Fruit fly (Drosophila melanogaster) whole organism, embryonic: Measurements from ENCODE around the gene Calr.
A peak's percentile ranks its signal among the peaks of the same experiment; 100 is the strongest.

ENCODE experiments used
- Antp ChIP-seq: fragments of 200-800 bp; sonication (Bioruptor generic); optimal IDR thresholded peaks from 3 replicates; lab custom pipeline; 2016; ENCODE audit warnings: missing biosample characterization, missing genetic modification characterization
- Atf3 ChIP-seq: fragments of 200-800 bp; sonication (Bioruptor generic); optimal IDR thresholded peaks from 3 replicates; lab custom pipeline; 2016; ENCODE audit warnings: missing biosample characterization, missing genetic modification characterization
- B-H2 ChIP-seq: fragments of 200-800 bp; sonication (Bioruptor generic); optimal IDR thresholded peaks from 2 replicates; lab custom pipeline; 2018; ENCODE audit warnings: missing biosample characterization, mild to moderate bottlenecking, missing genetic modification characterization
- Bdp1 ChIP-seq: fragments of 200-800 bp; sonication (Bioruptor generic); optimal IDR thresholded peaks from 3 replicates; lab custom pipeline; 2016; ENCODE audit warnings: missing biosample characterization, missing genetic modification characterization
- Bteb2 ChIP-seq: fragments of 200-800 bp; sonication (Bioruptor generic); optimal IDR thresholded peaks from 2 replicates; lab custom pipeline; 2016; ENCODE audit warnings: missing biosample characterization, missing genetic modification characterization
- CG1024 ChIP-seq: fragments of 200-800 bp; sonication (Bioruptor generic); IDR thresholded peaks from 2 replicates; pipeline ENCODE4 v1.3.6; 2022; ENCODE audit warnings: missing biosample characterization, missing genetic modification characterization
- CG10431 ChIP-seq: fragments of 200-800 bp; sonication (Bioruptor generic); optimal IDR thresholded peaks from 3 replicates; lab custom pipeline; 2018; ENCODE audit warnings: missing biosample characterization, mild to moderate bottlenecking, missing genetic modification characterization
- CG10462 ChIP-seq: fragments of 200-800 bp; sonication (Bioruptor generic); optimal IDR thresholded peaks from 2 replicates; lab custom pipeline; 2016; ENCODE audit warnings: missing biosample characterization, missing genetic modification characterization
- CG11456 ChIP-seq: fragments of 200-800 bp; sonication (Bioruptor generic); IDR thresholded peaks from 3 replicates; pipeline ENCODE4 v1.3.6; 2022; ENCODE audit warnings: missing biosample characterization, missing genetic modification characterization
- CG11723 ChIP-seq: fragments of 200-800 bp; sonication (Bioruptor generic); optimal IDR thresholded peaks from 2 replicates; lab custom pipeline; 2017; ENCODE audit warnings: missing biosample characterization, mild to moderate bottlenecking, missing genetic modification characterization
- CG13123 ChIP-seq: fragments of 200-800 bp; sonication (Bioruptor generic); optimal IDR thresholded peaks from 2 replicates; lab custom pipeline; 2016; ENCODE audit warnings: missing biosample characterization, missing genetic modification characterization
- CG14050 ChIP-seq: fragments of 200-800 bp; sonication (Bioruptor generic); IDR thresholded peaks from 3 replicates; pipeline ENCODE4 v1.3.6; 2022; ENCODE audit warnings: missing biosample characterization, missing genetic modification characterization
- CG1529 ChIP-seq: fragments of 200-800 bp; sonication (Bioruptor generic); optimal IDR thresholded peaks from 3 replicates; lab custom pipeline; 2018; ENCODE audit warnings: missing biosample characterization, missing genetic modification characterization
- CG15514 ChIP-seq: fragments of 200-800 bp; sonication (Bioruptor generic); optimal IDR thresholded peaks from 3 replicates; lab custom pipeline; 2017; ENCODE audit warnings: missing biosample characterization, missing genetic modification characterization, mild to moderate bottlenecking, moderate library complexity, missing genetic modification reagents
- CG3407 ChIP-seq: fragments of 200-800 bp; sonication (Bioruptor generic); optimal IDR thresholded peaks from 2 replicates; lab custom pipeline; 2018; ENCODE audit warnings: missing biosample characterization, mild to moderate bottlenecking, missing genetic modification characterization
- CG6791 ChIP-seq: fragments of 200-800 bp; sonication (Bioruptor generic); IDR thresholded peaks from 3 replicates; pipeline ENCODE4 v1.3.6; 2022; ENCODE audit warnings: missing biosample characterization, missing genetic modification characterization; ENCODE audit not compliant: partially characterized antibody
- CG7963 ChIP-seq: fragments of 200-800 bp; sonication (Bioruptor generic); IDR thresholded peaks from 3 replicates; pipeline ENCODE4 v1.3.6; 2022; ENCODE audit warnings: missing biosample characterization, missing genetic modification characterization; ENCODE audit not compliant: partially characterized antibody
- CG9215 ChIP-seq: fragments of 200-800 bp; sonication (Bioruptor generic); IDR thresholded peaks from 2 replicates; pipeline ENCODE4 v1.3.6; 2022; ENCODE audit warnings: missing biosample characterization, missing genetic modification characterization
- CG9727 ChIP-seq: fragments of 200-800 bp; sonication (Bioruptor generic); optimal IDR thresholded peaks from 3 replicates; lab custom pipeline; 2017; ENCODE audit warnings: missing biosample characterization, mild to moderate bottlenecking, missing genetic modification characterization
- CG9932 ChIP-seq: fragments of 200-800 bp; sonication (Bioruptor generic); IDR thresholded peaks from 2 replicates; pipeline ENCODE4 v1.3.6; 2022; ENCODE audit warnings: missing biosample characterization, missing genetic modification characterization
- Dll ChIP-seq: fragments of 200-800 bp; sonication (Bioruptor generic); IDR thresholded peaks from 4 replicates; pipeline ENCODE4 v1.3.6; 2022; ENCODE audit warnings: missing biosample characterization, missing genetic modification characterization; ENCODE audit not compliant: partially characterized antibody
- Ets97D ChIP-seq: fragments of 200-800 bp; sonication (Bioruptor generic); optimal IDR thresholded peaks from 3 replicates; lab custom pipeline; 2016; ENCODE audit warnings: missing biosample characterization, missing genetic modification characterization
- Gug ChIP-seq: fragments of 200-800 bp; sonication (Bioruptor generic); IDR thresholded peaks from 4 replicates; pipeline ENCODE4 v1.3.6; 2022; ENCODE audit warnings: missing biosample characterization, missing genetic modification characterization
- MBD-R2 ChIP-seq: fragments of 200-800 bp; sonication (Bioruptor generic); IDR thresholded peaks from 2 replicates; pipeline ENCODE4 v1.3.6; 2022; ENCODE audit warnings: missing biosample characterization, missing genetic modification characterization
- Mrtf ChIP-seq: fragments of 200-800 bp; sonication (Bioruptor generic); IDR thresholded peaks from 3 replicates; pipeline ENCODE4 v1.3.6; 2022; ENCODE audit warnings: missing biosample characterization, missing genetic modification characterization
- Nf-YB ChIP-seq: fragments of 200-800 bp; sonication (Bioruptor generic); optimal IDR thresholded peaks from 3 replicates; lab custom pipeline; 2019; ENCODE audit warnings: missing biosample characterization, mild to moderate bottlenecking, missing genetic modification characterization, moderate library complexity
- Scr ChIP-seq: fragments of 200-800 bp; sonication (Bioruptor generic); IDR thresholded peaks from 2 replicates; pipeline ENCODE4 v1.3.6; 2022; ENCODE audit warnings: missing biosample characterization, missing genetic modification characterization; ENCODE audit not compliant: partially characterized antibody
- ase ChIP-seq: fragments of 200-800 bp; sonication (Bioruptor generic); IDR thresholded peaks from 3 replicates; pipeline ENCODE4 v1.3.6; 2022; ENCODE audit warnings: missing biosample characterization, missing genetic modification characterization
- bab2 ChIP-seq: fragments of 200-800 bp; sonication (Bioruptor generic); optimal IDR thresholded peaks from 2 replicates; lab custom pipeline; 2016; ENCODE audit warnings: missing biosample characterization, missing genetic modification characterization
- chm ChIP-seq: fragments of 200-800 bp; sonication (Bioruptor generic); IDR thresholded peaks from 2 replicates; pipeline ENCODE4 v1.3.6; 2022; ENCODE audit warnings: missing biosample characterization, missing genetic modification characterization
- chn ChIP-seq: fragments of 200-800 bp; sonication (Bioruptor generic); optimal IDR thresholded peaks from 2 replicates; lab custom pipeline; 2016; ENCODE audit warnings: missing biosample characterization, missing genetic modification characterization
- cwo ChIP-seq: fragments of 200-800 bp; sonication (Bioruptor generic); optimal IDR thresholded peaks from 3 replicates; lab custom pipeline; 2017; ENCODE audit warnings: missing biosample characterization, missing genetic modification characterization, mild to moderate bottlenecking, moderate library complexity, missing genetic modification reagents
- dan ChIP-seq: fragments of 200-800 bp; sonication (Bioruptor generic); IDR thresholded peaks from 2 replicates; pipeline ENCODE4 v1.3.6; 2022; ENCODE audit warnings: missing biosample characterization, missing genetic modification characterization
- dati ChIP-seq: fragments of 200-800 bp; sonication (Bioruptor generic); IDR thresholded peaks from 2 replicates; pipeline ENCODE4 v1.3.6; 2022; ENCODE audit warnings: missing biosample characterization, missing genetic modification characterization
- dimm ChIP-seq: fragments of 200-800 bp; sonication (Bioruptor generic); IDR thresholded peaks from 2 replicates; pipeline ENCODE4 v1.3.6; 2022; ENCODE audit warnings: missing biosample characterization, missing genetic modification characterization
- dysf ChIP-seq: fragments of 200-800 bp; sonication (Bioruptor generic); IDR thresholded peaks from 3 replicates; pipeline ENCODE4 v1.3.6; 2022; ENCODE audit warnings: missing biosample characterization, missing genetic modification characterization
- gsb ChIP-seq: fragments of 200-800 bp; sonication (Bioruptor generic); IDR thresholded peaks from 2 replicates; pipeline ENCODE4 v1.3.6; 2022; ENCODE audit warnings: missing biosample characterization, missing genetic modification characterization
- h ChIP-seq: fragments of >200 bp; optimal IDR thresholded peaks from 2 replicates; lab custom pipeline; 2017
- ham ChIP-seq: fragments of 200-800 bp; sonication (Bioruptor generic); IDR thresholded peaks from 2 replicates; pipeline ENCODE4 v1.3.6; 2022; ENCODE audit warnings: missing biosample characterization, missing genetic modification characterization
- mld ChIP-seq: fragments of 200-800 bp; sonication (Bioruptor generic); IDR thresholded peaks from 3 replicates; pipeline ENCODE4 v1.3.6; 2022; ENCODE audit warnings: missing biosample characterization, missing genetic modification characterization; ENCODE audit not compliant: partially characterized antibody
- pho ChIP-seq: fragments of 200-800 bp; sonication (Bioruptor generic); optimal IDR thresholded peaks from 2 replicates; lab custom pipeline; 2016; ENCODE audit warnings: missing biosample characterization, missing genetic modification characterization
- phol ChIP-seq: fragments of 200-800 bp; sonication (Bioruptor generic); optimal IDR thresholded peaks from 3 replicates; lab custom pipeline; 2018; ENCODE audit warnings: missing biosample characterization, mild to moderate bottlenecking, missing genetic modification characterization, moderate library complexity
- pnt ChIP-seq: fragments of 200-800 bp; sonication (Bioruptor generic); optimal IDR thresholded peaks from 3 replicates; lab custom pipeline; 2016; ENCODE audit warnings: missing biosample characterization, missing genetic modification characterization
- pum ChIP-seq: fragments of 200-800 bp; sonication (Bioruptor generic); optimal IDR thresholded peaks from 2 replicates; lab custom pipeline; 2016; ENCODE audit warnings: missing biosample characterization, missing genetic modification characterization
- run ChIP-seq: fragments of 200-800 bp; sonication (Bioruptor generic); optimal IDR thresholded peaks from 3 replicates; lab custom pipeline; 2018; ENCODE audit warnings: missing biosample characterization, mild to moderate bottlenecking, missing genetic modification characterization
- sisA ChIP-seq: fragments of 200-800 bp; sonication (Bioruptor generic); IDR thresholded peaks from 2 replicates; pipeline ENCODE4 v1.3.6; 2022; ENCODE audit warnings: missing biosample characterization, missing genetic modification characterization
- slou ChIP-seq: fragments of 200-800 bp; sonication (Bioruptor generic); optimal IDR thresholded peaks from 3 replicates; lab custom pipeline; 2016; ENCODE audit warnings: missing biosample characterization, missing genetic modification characterization
- so ChIP-seq: fragments of 200-800 bp; sonication (Bioruptor generic); IDR thresholded peaks from 3 replicates; pipeline ENCODE4 v1.3.6; 2022; ENCODE audit warnings: missing biosample characterization, missing genetic modification characterization
- tgo ChIP-seq: fragments of 200-800 bp; sonication (Bioruptor generic); IDR thresholded peaks from 3 replicates; pipeline ENCODE4 v1.3.6; 2022; ENCODE audit warnings: missing biosample characterization, missing genetic modification characterization
- tll ChIP-seq, 2 experiments: fragments of 200-800 bp in 1 of 2; fragments of >200 bp in 1 of 2; sonication (Bioruptor generic) in 1 of 2; optimal IDR thresholded peaks; 2 replicates each; lab custom pipeline; 2017 to 2019; ENCODE audit warnings: missing biosample characterization in 2 of 2, missing genetic modification characterization in 2 of 2, mild to moderate bottlenecking in 1 of 2, moderate library complexity in 1 of 2
- zen2 ChIP-seq: fragments of 200-800 bp; sonication (Bioruptor generic); IDR thresholded peaks from 3 replicates; pipeline ENCODE4 v1.3.6; 2022; ENCODE audit warnings: missing biosample characterization, missing genetic modification characterization; ENCODE audit not compliant: partially characterized antibody

The Calr gene

dm6 chr3R:9626880-9627401 is 3.7 kb downstream of the Calr start, which contains the start of the genes CG9427 and CG8319 (continued):
- peak; percentile 42 for TF ChIP-seq bab2
- TF ChIP-seq CG7963 (GFP tag; lab: Robert Waterston, UW): peak; percentile 70
- TF ChIP-seq Gug: 0 out of 4 replicates have a peak, but pooled peaks have one; percentile 26
- no peak for TF ChIP-seq CG14050 (GFP tag; lab: Robert Waterston, UW)
- TF ChIP-seq chn (GFP tag; lab: Kevin White, UChicago): peak; percentile 59
- peak; percentile 73; the same call in 2 of the 3 replicates for TF ChIP-seq CG6791 (GFP tag; lab: Robert Waterston, UW)
- no peak for TF ChIP-seq dimm (GFP tag; lab: Robert Waterston, UW)
- TF ChIP-seq Bdp1 (GFP tag; lab: Kevin White, UChicago): peak; percentile 11
- TF ChIP-seq dan (GFP tag; lab: Robert Waterston, UW): no peak
- TF ChIP-seq CG10462 (GFP tag; lab: Kevin White, UChicago): peak; percentile 48
- peak; percentile 71 for TF ChIP-seq CG9727 (GFP tag; lab: Kevin White, UChicago)
- TF ChIP-seq run (tag; lab: Kevin White, UChicago): peak; percentile 35
- 0 out of 3 replicates have a peak, but pooled peaks have one; percentile 21 for TF ChIP-seq dysf (GFP tag; lab: Robert Waterston, UW)
- peak; percentile 64 for TF ChIP-seq MBD-R2 (GFP tag; lab: Robert Waterston, UW)
- TF ChIP-seq sisA (GFP tag; lab: Robert Waterston, UW): peak; percentile 48; the same call in 1 of the 2 replicates
- TF ChIP-seq h (lab: Kevin White, UChicago): no peak
- peak; percentile 79 for TF ChIP-seq CG15514
- peak; percentile 96 for TF ChIP-seq Dll (GFP tag; lab: Robert Waterston, UW)
- TF ChIP-seq zen2 (GFP tag; lab: Robert Waterston, UW): peak; percentile 57; the same call in 1 of the 3 replicates
- TF ChIP-seq tll (GFP tag; optimal IDR thresholded peaks at IDR 0.05; lab: Kevin White, UChicago): peak in 1 of 2 experiments; percentile 94
- peak; percentile 1 for TF ChIP-seq CG1529 (GFP tag; lab: Kevin White, UChicago)
- no peak for TF ChIP-seq CG1024 (GFP tag; lab: Robert Waterston, UW)
- TF ChIP-seq Ets97D (GFP tag; lab: Kevin White, UChicago): peak; percentile 64
- peak; percentile 85 for TF ChIP-seq B-H2 (GFP tag; lab: Kevin White, UChicago)
- 0 out of 3 replicates have a peak, but pooled peaks have one; percentile 40 for TF ChIP-seq mld (GFP tag; lab: Robert Waterston, UW)
- TF ChIP-seq pum (GFP tag; lab: Kevin White, UChicago): peak; percentile 45
- TF ChIP-seq phol (tag; lab: Kevin White, UChicago): peak; percentile 85
- no peak for TF ChIP-seq ham
- TF ChIP-seq CG9215 (GFP tag; lab: Robert Waterston, UW): no peak; the same call in 1 of the 2 replicates
- 0 out of 3 replicates have a peak, but pooled peaks have one; percentile 40 for TF ChIP-seq CG11456 (GFP tag; lab: Robert Waterston, UW)
- peak; percentile 2 for TF ChIP-seq Antp (GFP tag; lab: Kevin White, UChicago)
- TF ChIP-seq Mrtf (GFP tag; lab: Robert Waterston, UW): no peak
- TF ChIP-seq so (GFP tag; lab: Robert Waterston, UW): no peak
- TF ChIP-seq dati (GFP tag; lab: Robert Waterston, UW): no peak
- TF ChIP-seq Nf-YB (GFP tag; lab: Kevin White, UChicago): peak; percentile 50
- peak; percentile 70 for TF ChIP-seq Bteb2 (GFP tag; lab: Kevin White, UChicago)
- TF ChIP-seq pnt (GFP tag; lab: Kevin White, UChicago): peak; percentile 0
- peak; percentile 30 for TF ChIP-seq cwo
- TF ChIP-seq chm (GFP tag; lab: Robert Waterston, UW): no peak
- TF ChIP-seq ase: no peak
- no peak for TF ChIP-seq gsb (GFP tag; lab: Robert Waterston, UW)
- TF ChIP-seq tgo (GFP tag; lab: Robert Waterston, UW): peak; percentile 55; the same call in 2 of the 3 replicates
- peak; percentile 17 for TF ChIP-seq CG3407 (GFP tag; lab: Kevin White, UChicago)
- no peak for TF ChIP-seq Atf3 (GFP tag; lab: Kevin White, UChicago)
- TF ChIP-seq pho (GFP tag; lab: Kevin White, UChicago): peak; percentile 62
- no peak for TF ChIP-seq slou
- TF ChIP-seq Scr (GFP tag; lab: Robert Waterston, UW): peak; percentile 88
- TF ChIP-seq CG11723 (GFP tag; lab: Kevin White, UChicago): no peak
- peak; percentile 37 for TF ChIP-seq CG13123 (GFP tag; lab: Kevin White, UChicago)
- no peak for TF ChIP-seq CG10431 (GFP tag; lab: Kevin White, UChicago)
- TF ChIP-seq CG9932: peak; percentile 73
